Worm (Caenorhabditis elegans) whole organism, midembryonic: ENCODE measurements around the gene B0034.1.

Source experiments
- T22C8.4 ChIP-seq: fragments of 200-800 bp; sonication (Bioruptor generic); IDR thresholded peaks from 2 replicates; pipeline ENCODE4 v1.3.6; 2022; ENCODE audit warnings: missing genetic modification characterization, missing compliant biosample characterization
- cog-1 ChIP-seq: sonication (generic microtip); optimal IDR thresholded peaks from 2 replicates; lab custom pipeline; 2016; ENCODE audit warnings: missing genetic modification characterization, missing compliant biosample characterization
- flt-1 ChIP-seq: fragments of 200-800 bp; sonication (Bioruptor generic); IDR thresholded peaks from 2 replicates; pipeline ENCODE4 v1.3.6; 2022; ENCODE audit warnings: missing genetic modification characterization, missing compliant biosample characterization
- klf-2 ChIP-seq: fragments of 200-800 bp; sonication (Bioruptor generic); conservative IDR thresholded peaks from 2 replicates; pipeline ENCODE4 v1.3.6; 2022; ENCODE audit warnings: missing genetic modification reagents, missing genetic modification characterization, missing compliant biosample characterization
- med-1 ChIP-seq: sonication (generic microtip); optimal IDR thresholded peaks from 2 replicates; lab custom pipeline; 2017; ENCODE audit warnings: missing genetic modification characterization, mild to moderate bottlenecking, missing compliant biosample characterization, antibody characterized with exemption, missing genetic modification reagents; ENCODE audit not compliant: insufficient read depth
- ref-1 ChIP-seq: fragments of 200-800 bp; sonication (Bioruptor generic); conservative IDR thresholded peaks from 2 replicates; pipeline ENCODE4 v1.3.6; 2022; ENCODE audit warnings: missing genetic modification reagents, missing genetic modification characterization, missing compliant biosample characterization
- tab-1 ChIP-seq: fragments of 200-800 bp; sonication (Bioruptor generic); IDR thresholded peaks from 2 replicates; pipeline ENCODE4 v1.3.6; 2022; ENCODE audit warnings: missing genetic modification characterization, missing compliant biosample characterization
- ztf-23 ChIP-seq: fragments of 200-800 bp; sonication (Bioruptor generic); IDR thresholded peaks from 2 replicates; pipeline ENCODE4 v1.3.6; 2022; ENCODE audit warnings: missing genetic modification reagents, missing genetic modification characterization, missing compliant biosample characterization
- ztf-29 ChIP-seq: fragments of 200-800 bp; sonication (Bioruptor generic); IDR thresholded peaks from 2 replicates; pipeline ENCODE4 v1.3.6; 2022; ENCODE audit warnings: missing genetic modification reagents, missing genetic modification characterization, missing compliant biosample characterization

Gene B0034.1

DNA sequence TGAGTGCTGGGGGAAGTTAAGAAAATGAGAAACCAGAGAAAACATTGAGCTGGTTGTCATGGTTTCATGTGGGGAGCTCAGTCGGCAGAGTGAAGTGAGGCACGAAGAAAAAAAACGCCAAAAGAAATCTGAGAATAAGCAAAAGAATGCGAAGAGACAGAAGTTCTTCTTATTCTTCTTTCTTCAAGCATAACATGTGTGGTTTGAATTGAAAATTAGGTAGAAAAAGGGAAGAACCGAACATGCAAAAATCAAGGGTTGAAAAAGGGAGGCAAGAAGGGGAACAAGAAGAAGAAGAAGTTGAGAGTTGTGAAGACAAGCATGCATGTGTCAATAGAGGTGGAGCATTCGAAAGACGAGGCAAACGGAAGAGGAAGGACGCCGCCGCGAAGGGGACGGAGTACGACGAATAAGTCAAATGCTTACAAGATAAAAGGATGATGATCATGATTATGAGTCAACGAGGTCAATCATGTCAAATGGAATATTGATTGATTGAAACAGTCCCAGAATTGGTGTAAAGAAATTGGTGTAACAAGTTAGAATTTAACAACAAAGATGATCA, 10.3 kb upstream of the B0034.1 start:
- TF ChIP-seq T22C8.4 (GFP tag; lab: Robert Waterston, UW) (no peak), med-1 (GFP tag; lab: Kevin White, UChicago) (no peak), ztf-29 (no peak), ztf-23 (GFP tag; lab: Robert Waterston, UW) (no peak), ref-1 (GFP tag; lab: Robert Waterston, UW) (no peak), klf-2 (GFP tag; lab: Robert Waterston, UW) (no peak), flt-1 (GFP tag; lab: Robert Waterston, UW) (no peak), tab-1 (no peak), cog-1 (no peak)

DNA sequence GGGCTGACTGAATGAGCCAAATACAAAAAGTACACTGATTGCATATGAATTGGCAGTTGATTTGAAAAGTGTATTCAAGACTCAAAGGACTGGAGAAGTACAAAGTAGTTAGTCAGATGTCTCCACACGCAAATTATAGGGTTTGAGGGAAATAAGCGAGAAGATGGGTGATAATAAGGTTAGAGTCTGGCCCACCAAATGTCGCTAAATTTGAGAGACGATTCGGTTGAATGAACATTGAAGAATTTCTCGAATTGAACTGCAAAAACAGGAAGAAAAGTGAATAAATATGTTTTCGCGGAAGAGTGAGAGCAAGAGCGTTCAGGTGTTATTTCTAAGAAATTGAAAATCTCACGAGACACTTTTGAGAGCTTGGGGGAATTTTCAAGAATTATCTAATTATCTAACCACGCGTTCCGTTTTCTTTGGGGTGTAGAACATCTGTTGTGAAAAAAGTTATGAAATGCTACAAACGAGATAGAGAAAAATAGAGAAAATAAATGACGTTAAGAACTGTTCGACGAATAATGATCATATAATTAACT, 8.5 kb upstream of the B0034.1 start:
- TF ChIP-seq cog-1 (no peak), tab-1 (no peak), flt-1 (GFP tag; lab: Robert Waterston, UW) (no peak), ztf-29 (no peak), ztf-23 (GFP tag; lab: Robert Waterston, UW) (no peak), T22C8.4 (GFP tag; lab: Robert Waterston, UW) (no peak), klf-2 (GFP tag; lab: Robert Waterston, UW) (no peak), med-1 (GFP tag; lab: Kevin White, UChicago) (no peak), ref-1 (GFP tag; lab: Robert Waterston, UW) (no peak)

DNA sequence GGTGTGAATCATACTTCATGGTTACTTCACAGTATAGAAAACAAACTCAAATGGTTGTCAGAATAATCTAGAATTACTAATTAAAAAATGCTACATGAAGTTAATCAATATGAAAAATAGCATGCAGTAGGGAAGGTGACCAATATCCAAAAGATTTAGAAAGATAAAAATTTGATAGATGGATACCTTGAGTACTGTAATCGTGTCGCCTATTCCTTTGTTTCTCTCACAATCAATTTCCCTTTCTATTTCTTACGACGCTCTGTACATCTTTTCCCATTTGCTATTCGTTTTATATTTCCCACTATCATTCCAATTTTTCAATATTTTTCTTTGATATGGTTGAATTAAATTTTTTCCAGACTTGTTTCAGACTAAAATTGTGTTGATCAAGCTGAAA, 6.8 kb upstream of the B0034.1 start, which contains the start of gene B0034.7:
B0034.7 (plus strand) TSS at position 301 of the 400 bp plus-strand sequence.
- TF ChIP-seq flt-1 (GFP tag; lab: Robert Waterston, UW) (no peak), ref-1 (GFP tag; lab: Robert Waterston, UW) (no peak), tab-1 (no peak), klf-2 (GFP tag; lab: Robert Waterston, UW) (no peak), med-1 (GFP tag; lab: Kevin White, UChicago) (no peak), T22C8.4 (GFP tag; lab: Robert Waterston, UW) (no peak), ztf-29 (no peak), cog-1 (no peak), ztf-23 (GFP tag; lab: Robert Waterston, UW) (no peak)

DNA sequence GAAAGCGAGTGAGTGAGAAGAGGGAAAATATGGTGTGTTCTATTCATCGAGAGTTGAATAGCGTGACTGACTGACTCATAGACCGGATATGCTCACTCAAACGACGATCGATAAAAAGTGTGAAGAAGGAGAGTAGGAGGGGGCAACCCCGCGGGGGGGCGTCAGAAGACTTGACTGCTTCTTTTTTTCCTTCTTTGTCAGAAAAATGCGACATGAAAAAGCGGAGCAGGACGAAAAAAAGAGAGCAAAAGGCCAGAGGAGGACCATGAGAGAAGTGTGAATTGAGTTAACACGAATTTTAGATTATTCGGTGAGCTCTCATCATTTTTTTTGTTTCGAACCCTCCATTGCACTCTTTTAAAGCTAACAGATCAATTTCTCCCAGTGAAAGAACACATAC, 5.8 kb upstream of the B0034.1 start:
- TF ChIP-seq ztf-29 (no peak), ztf-23 (GFP tag; lab: Robert Waterston, UW) (no peak), tab-1 (no peak), ref-1 (GFP tag; lab: Robert Waterston, UW) (no peak), cog-1 (no peak), med-1 (GFP tag; lab: Kevin White, UChicago) (no peak), flt-1 (GFP tag; lab: Robert Waterston, UW) (no peak)

DNA sequence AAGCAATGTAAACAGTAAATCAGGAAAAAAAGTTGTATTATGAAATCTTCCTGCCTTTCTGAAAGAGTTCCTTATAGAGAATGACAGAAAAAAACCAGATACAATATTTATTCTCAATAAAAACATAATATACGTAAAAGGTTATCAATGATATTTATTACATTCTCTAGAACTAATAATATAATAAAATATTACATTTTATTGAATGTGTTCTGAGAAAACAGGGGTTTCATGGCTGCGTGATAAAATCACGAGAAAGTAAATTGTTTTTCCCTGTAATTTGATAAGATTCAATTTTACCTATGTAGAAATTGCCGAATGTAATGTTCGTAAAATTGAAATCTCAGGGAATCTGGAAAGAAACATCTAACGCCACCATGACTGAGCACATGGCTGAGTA, 3.2 kb upstream of the B0034.1 start:
- no peak for TF ChIP-seq klf-2 (GFP tag; lab: Robert Waterston, UW)
- no peak for TF ChIP-seq ref-1 (GFP tag; lab: Robert Waterston, UW)

DNA sequence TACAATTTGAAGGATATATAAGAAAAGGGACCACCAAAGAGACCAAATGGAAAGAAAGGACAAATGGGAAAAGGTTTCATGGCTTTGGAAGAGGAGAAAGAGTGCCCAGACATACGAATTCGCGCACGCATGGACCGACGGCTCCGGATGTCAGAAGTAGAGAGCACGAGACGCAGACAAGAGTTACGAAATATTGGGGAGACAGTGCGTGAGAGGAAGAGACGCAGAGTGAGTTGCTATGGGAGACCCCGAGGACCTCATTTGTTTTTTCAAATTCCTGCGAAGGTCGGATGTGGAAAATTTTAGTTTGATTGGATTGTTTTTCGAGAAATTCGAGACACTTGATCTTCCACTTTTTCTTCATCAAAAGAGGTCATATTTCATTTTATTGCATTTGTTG, 1.5 kb upstream of the B0034.1 start:
- TF ChIP-seq med-1 (GFP tag; lab: Kevin White, UChicago) = no peak
- no peak for TF ChIP-seq ztf-29
- no peak for TF ChIP-seq flt-1 (GFP tag; lab: Robert Waterston, UW)
- no peak for TF ChIP-seq ztf-23 (GFP tag; lab: Robert Waterston, UW)
- TF ChIP-seq T22C8.4 (GFP tag; lab: Robert Waterston, UW) = no peak

DNA sequence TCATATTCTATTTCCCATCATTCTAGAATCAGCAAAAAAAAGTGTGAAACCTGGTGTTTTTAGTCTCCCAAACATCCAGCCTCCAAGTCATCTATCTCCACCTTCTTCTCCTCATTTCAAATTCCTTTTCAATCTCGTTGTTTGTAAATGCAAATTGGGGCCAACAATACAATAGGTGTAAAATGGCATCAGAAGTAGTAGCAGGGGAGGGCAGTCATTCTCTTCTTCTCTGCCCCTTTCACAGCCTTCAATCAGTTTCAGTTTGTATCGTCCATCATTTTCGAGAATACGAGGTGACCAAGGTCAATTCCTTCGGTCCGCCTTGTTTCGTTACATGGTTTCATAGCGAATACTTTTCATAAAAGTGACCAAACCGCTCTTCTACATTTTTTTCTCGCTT, 1.2 kb downstream of the B0034.1 start, which contains the start of gene B0034.4:
B0034.4 (minus strand) TSS at position 229 of the 400 bp plus-strand sequence.
- no peak for TF ChIP-seq klf-2 (GFP tag; lab: Robert Waterston, UW)
- no peak for TF ChIP-seq ref-1 (GFP tag; lab: Robert Waterston, UW)
- TF ChIP-seq tab-1 = no peak
- no peak for TF ChIP-seq med-1 (GFP tag; lab: Kevin White, UChicago)
- TF ChIP-seq ztf-29 = no peak
- no peak for TF ChIP-seq ztf-23 (GFP tag; lab: Robert Waterston, UW)
- no peak for TF ChIP-seq T22C8.4 (GFP tag; lab: Robert Waterston, UW)
- TF ChIP-seq cog-1 = no peak
- no peak for TF ChIP-seq flt-1 (GFP tag; lab: Robert Waterston, UW)

DNA sequence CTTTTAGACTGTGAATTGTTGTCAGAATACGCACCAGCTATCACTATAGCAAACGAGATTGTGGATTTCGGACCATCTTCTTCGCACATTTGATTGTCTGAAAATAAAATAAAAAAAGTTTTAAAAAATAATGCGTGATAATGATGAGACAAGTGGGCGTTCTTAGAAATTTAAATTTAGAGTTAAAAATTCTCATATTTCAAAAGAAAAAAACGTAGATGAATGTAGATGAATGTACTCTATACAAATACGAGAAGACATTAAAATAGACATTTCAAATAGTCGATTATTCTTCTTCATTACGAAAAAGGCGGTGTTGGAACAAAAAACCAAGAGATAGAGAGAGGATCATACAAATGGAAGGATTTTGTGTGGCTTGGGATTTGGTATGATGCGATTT, 6.7 kb downstream of the B0034.1 start, which contains the start of gene B0034.5:
B0034.5 (minus strand) TSS at position 101 of the 400 bp plus-strand sequence.
- TF ChIP-seq ztf-23 (GFP tag; lab: Robert Waterston, UW) (no peak), flt-1 (GFP tag; lab: Robert Waterston, UW) (no peak), med-1 (GFP tag; lab: Kevin White, UChicago) (no peak), tab-1 (no peak), ref-1 (GFP tag; lab: Robert Waterston, UW) (no peak), T22C8.4 (GFP tag; lab: Robert Waterston, UW) (no peak), cog-1 (no peak), klf-2 (GFP tag; lab: Robert Waterston, UW) (no peak), ztf-29 (no peak)

DNA sequence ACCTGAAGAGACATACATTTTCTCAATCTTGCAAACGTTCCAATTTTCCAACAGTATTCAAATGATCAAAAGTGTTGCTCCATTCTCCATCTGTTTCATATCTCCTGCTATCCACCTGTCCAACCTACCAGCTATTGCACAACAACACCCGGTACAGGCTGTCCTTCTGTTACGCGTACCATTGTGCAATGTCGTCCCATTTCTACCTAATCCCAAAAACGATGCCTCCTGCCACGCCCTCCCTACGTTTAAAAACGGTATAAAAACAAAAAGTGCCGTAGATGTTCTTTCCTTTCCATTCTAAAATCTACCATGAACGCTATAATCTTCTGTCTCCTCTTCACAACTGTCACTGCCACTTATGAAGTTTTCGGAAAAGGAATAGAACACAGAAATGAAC, 20.1 kb downstream of the B0034.1 start, which contains the start of gene ins-2:
ins-2 (plus strand) TSS at position 301 of the 400 bp plus-strand sequence.
- TF ChIP-seq ref-1 (GFP tag; lab: Robert Waterston, UW) = no peak
- no peak for TF ChIP-seq tab-1
- TF ChIP-seq flt-1 (GFP tag; lab: Robert Waterston, UW) = no peak
- TF ChIP-seq ztf-29 = no peak

DNA sequence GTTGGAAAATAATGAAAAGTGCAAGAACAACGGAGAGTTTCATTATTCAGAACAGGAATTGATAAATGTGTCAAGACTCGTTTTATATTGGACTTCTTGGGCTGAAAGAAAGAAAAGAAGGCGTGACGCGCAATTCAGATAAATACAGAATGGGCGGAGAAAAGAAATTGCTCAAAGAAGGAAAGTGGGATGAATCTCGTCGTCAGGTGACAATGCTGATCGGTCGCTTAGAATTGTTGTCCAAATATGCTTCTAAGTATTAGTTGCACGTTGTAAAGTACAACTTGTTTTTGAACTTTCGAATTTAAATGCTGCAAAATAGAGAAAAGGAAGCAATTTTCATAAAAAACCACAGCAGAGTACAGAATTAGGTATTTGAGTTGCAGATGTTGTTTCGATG, 22.5 kb downstream of the B0034.1 start, which contains the start of gene ins-3:
ins-3 (minus strand) TSS at position 101 of the 400 bp plus-strand sequence.
- no peak for TF ChIP-seq cog-1
- no peak for TF ChIP-seq ztf-29
- no peak for TF ChIP-seq klf-2 (GFP tag; lab: Robert Waterston, UW)
- no peak for TF ChIP-seq flt-1 (GFP tag; lab: Robert Waterston, UW)
- TF ChIP-seq med-1 (GFP tag; lab: Kevin White, UChicago) = no peak
- TF ChIP-seq T22C8.4 (GFP tag; lab: Robert Waterston, UW) = no peak
- no peak for TF ChIP-seq ztf-23 (GFP tag; lab: Robert Waterston, UW)
- TF ChIP-seq ref-1 (GFP tag; lab: Robert Waterston, UW) = no peak
- TF ChIP-seq tab-1 = no peak
